Worm (Caenorhabditis elegans): ENCODE measurements around the gene C14B1.8.

C14B1.8 gene

DNA sequence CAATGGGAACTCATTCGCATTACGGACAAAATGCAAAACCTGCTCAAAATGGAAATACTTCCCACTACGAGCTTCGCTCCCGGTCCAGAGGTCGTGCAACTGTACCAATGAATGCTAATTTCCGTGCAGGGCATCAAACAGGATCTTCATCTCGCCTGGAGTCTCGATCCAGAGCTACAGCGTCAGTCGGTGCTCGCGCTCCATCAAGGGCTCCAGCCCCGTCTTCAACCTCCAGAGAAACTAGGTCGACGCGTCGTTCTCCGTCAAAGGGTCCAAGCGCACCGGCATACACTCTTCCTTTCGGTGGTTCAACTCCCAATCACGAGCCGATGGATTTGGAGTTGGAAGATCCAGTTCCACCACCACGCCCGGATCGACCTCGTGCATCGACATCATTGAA, 18.3 kb upstream of the C14B1.8 start:
- no peak for TF ChIP-seq pag-3 (tag; optimal IDR thresholded peaks at IDR 0.05; ENCODE audit: borderline replicate concordance)
- no peak for TF ChIP-seq sdc-2 (tag; optimal IDR thresholded peaks at IDR 0.05)
- TF ChIP-seq rnt-1 (tag; optimal IDR thresholded peaks at IDR 0.05), result no peak
- no peak for TF ChIP-seq ceh-18 (tag; optimal IDR thresholded peaks at IDR 0.05)
- TF ChIP-seq nhr-232 (tag; optimal IDR thresholded peaks at IDR 0.05), result no peak
- TF ChIP-seq unc-55 (GFP tag; optimal IDR thresholded peaks at IDR 0.05), result no peak
- no peak for TF ChIP-seq nhr-11 (tag; optimal IDR thresholded peaks at IDR 0.05)
- TF ChIP-seq pax-1 (tag; optimal IDR thresholded peaks at IDR 0.05), result no peak
- no peak for TF ChIP-seq ceh-24 (tag; optimal IDR thresholded peaks at IDR 0.05)
- TF ChIP-seq hlh-30 (tag; optimal IDR thresholded peaks at IDR 0.05; ENCODE audit: insufficient read depth), result no peak
- no peak for TF ChIP-seq syd-9 (tag; optimal IDR thresholded peaks at IDR 0.05)
- no peak for TF ChIP-seq ceh-22 (tag; optimal IDR thresholded peaks at IDR 0.05)

DNA sequence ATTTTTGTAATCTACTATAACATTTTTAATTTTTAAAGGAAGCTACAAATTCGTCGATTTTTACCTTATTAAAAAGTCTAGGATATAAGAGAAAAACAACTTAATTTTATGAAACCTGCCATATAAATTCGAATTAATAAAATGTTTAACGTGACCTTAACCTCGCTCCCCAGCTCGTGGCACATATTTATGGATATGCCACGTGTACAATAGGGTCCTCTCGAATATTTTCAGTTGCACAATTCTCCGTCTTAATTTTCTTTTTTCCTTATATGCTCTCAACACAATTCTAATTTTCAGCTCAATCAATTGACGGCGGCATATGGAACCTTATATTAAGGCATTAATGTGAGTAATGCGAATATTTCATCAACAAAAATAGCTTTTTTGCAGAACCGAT, 16.8 kb upstream of the C14B1.8 start, which contains the start of gene F34D10.4:
Gene F34D10.4 (plus strand): TSS at position 301 of the 400 bp plus-strand sequence.
- TF ChIP-seq zip-5 (tag; optimal IDR thresholded peaks at IDR 0.05) (no peak), rnt-1 (tag; optimal IDR thresholded peaks at IDR 0.05) (no peak), fax-1 (tag; optimal IDR thresholded peaks at IDR 0.05) (no peak), ceh-24 (tag; optimal IDR thresholded peaks at IDR 0.05) (no peak), sox-4 (tag; optimal IDR thresholded peaks at IDR 0.05) (no peak)

DNA sequence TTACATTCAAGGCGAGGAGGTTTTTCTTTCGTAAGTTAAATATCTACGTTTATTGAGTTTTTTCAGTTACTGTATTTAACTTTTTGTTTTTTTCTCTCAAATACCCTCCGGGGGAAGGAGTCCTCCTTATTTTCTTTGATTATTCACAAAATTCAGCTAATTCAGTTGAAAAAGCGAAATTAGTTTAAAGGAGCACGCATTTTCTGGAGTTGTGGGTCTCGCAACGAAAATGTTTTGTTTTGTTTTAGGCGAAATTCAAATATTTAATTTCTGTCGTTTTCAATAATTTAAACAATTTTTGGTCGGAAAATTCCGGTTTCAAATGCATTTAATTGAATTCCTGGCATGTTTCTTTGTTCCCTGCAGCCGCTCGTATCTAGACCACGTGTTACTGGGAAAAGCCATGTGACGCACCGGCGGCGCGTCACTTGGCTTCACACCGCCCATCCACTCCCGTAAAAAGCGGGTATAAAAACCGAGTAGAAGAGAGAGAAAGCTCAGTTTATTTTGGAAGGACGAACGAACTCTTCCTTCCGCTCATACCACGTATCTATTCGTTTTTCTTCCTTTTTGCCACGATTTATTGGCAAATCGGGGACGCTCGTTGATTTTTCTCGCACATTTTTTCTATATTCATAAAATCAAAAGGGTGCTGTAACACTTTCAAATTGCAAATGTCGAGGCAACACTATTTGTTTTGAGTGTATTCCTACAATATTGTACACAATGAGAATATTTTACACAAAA, 16.2 kb upstream of the C14B1.8 start:
- TF ChIP-seq dve-1 (tag; optimal IDR thresholded peaks at IDR 0.05), result no peak
- no peak for TF ChIP-seq K09A11.1 (tag; optimal IDR thresholded peaks at IDR 0.05; ENCODE audit: insufficient read depth)
- TF ChIP-seq hlh-30 (tag; optimal IDR thresholded peaks at IDR 0.05; ENCODE audit: insufficient read depth), result peak; percentile 69
- no peak for TF ChIP-seq C08G9.2 (tag; optimal IDR thresholded peaks at IDR 0.05)
- TF ChIP-seq ceh-31 (tag; optimal IDR thresholded peaks at IDR 0.05), result peak; percentile 6

- TF ChIP-seq unc-42 (tag; optimal IDR thresholded peaks at IDR 0.05) (no peak), npax-4 (tag; optimal IDR thresholded peaks at IDR 0.05) (no peak), eyg-1 (tag; optimal IDR thresholded peaks at IDR 0.05) (no peak), ceh-18 (tag; optimal IDR thresholded peaks at IDR 0.05) (no peak), dve-1 (tag; optimal IDR thresholded peaks at IDR 0.05) (no peak), ceh-14 (tag; optimal IDR thresholded peaks at IDR 0.05) (no peak), mec-3 (tag; optimal IDR thresholded peaks at IDR 0.05; ENCODE audit: borderline replicate concordance) (no peak), ama-1 (optimal IDR thresholded peaks at IDR 0.05) (no peak), ets-4 (tag; optimal IDR thresholded peaks at IDR 0.05) (no peak), elt-2 (tag; optimal IDR thresholded peaks at IDR 0.05) (no peak), tbx-2 (tag; optimal IDR thresholded peaks at IDR 0.05) (no peak), K09A11.1 (tag; optimal IDR thresholded peaks at IDR 0.05; ENCODE audit: insufficient read depth) (no peak), madf-2 (tag; optimal IDR thresholded peaks at IDR 0.05) (no peak), ceh-48 (tag; optimal IDR thresholded peaks at IDR 0.05) (no peak), ceh-6 (GFP tag; optimal IDR thresholded peaks at IDR 0.05) (no peak), hlh-15 (tag; optimal IDR thresholded peaks at IDR 0.05) (no peak), ceh-22 (tag; optimal IDR thresholded peaks at IDR 0.05) (no peak), ceh-9 (tag; optimal IDR thresholded peaks at IDR 0.05) (no peak)
Observed at ce11 chrIII:3734990-3735389, 15.5 kb upstream of the C14B1.8 start, which contains the start of gene evl-18. TSS of gene evl-18 (minus strand) at chrIII:3735039.

DNA sequence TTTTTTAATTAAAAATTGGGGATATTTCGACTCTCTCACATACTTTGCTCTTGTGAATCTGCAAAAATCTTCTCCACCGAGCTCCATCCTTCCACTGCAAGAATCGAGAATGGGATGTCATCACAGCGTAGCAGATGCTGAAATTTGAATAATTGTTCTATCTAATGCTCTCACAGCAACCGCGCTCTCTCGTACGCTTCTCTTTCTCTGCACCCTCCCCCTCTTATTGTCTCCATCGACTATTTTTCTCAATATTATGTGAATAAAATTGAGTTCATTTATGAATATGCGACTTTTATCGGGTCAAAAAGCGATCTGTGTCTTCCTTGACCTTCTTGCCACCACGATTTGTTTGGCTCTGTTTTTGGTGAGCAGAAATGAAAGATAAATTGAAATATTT, 14.5 kb upstream of the C14B1.8 start, which contains the start of gene F34D10.3:
Gene F34D10.3 (plus strand): TSS at position 249 of the 400 bp plus-strand sequence.
- no peak for TF ChIP-seq syd-9 (tag; optimal IDR thresholded peaks at IDR 0.05)
- peak; percentile 1 for TF ChIP-seq unc-42 (tag; optimal IDR thresholded peaks at IDR 0.05)
- no peak for TF ChIP-seq pag-3 (tag; optimal IDR thresholded peaks at IDR 0.05; ENCODE audit: borderline replicate concordance)
- TF ChIP-seq hlh-15 (tag; optimal IDR thresholded peaks at IDR 0.05), result no peak
